Fruit fly (Drosophila melanogaster) S2 (cell line): ENCODE results near the gene Hex-A.

Experiments used
- CG8478 ChIP-seq: fragments of >200 bp; optimal IDR thresholded peaks from 2 replicates; lab custom pipeline; 2018
- CTCF ChIP-seq, 2 experiments: fragments of >200 bp; optimal IDR thresholded peaks; 2 replicates each; lab custom pipeline; 2018

DNA sequence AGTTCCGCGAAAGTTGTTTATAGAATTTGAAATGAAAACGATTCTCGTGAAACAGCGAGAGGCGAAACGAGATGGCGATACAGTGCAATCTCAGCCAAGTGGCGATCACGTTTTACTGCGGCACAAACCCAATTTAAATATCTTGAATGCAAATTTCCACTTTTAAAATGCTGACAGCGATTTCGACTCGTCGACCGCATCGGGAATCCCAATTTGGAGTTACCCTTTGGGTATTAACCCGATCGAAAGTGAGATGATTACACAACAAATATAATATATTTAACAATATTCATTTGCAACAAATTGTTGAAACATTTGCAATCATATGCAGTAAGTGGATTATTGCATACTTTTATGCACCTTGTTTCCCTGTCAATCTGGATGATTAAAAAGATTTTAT lies 5.1 kb downstream of the Hex-A start:
- TF ChIP-seq CG8478 (lab: Kevin White, UChicago): no peak
- TF ChIP-seq CTCF (optimal IDR thresholded peaks at IDR 0.05; lab: Kevin White, UChicago): no peak
